Worm (Caenorhabditis elegans) whole organism, L3 larva: ENCODE results near the gene ccnk-1.

Experiments used
- ama-1 ChIP-seq: fragments of 150-350 bp; optimal IDR thresholded peaks from 2 replicates; lab custom pipeline; 2018
- ceh-16 ChIP-seq: sonication (generic microtip); optimal IDR thresholded peaks from 2 replicates; lab custom pipeline; 2017; ENCODE audit warnings: missing biosample characterization, missing genetic modification characterization
- elt-2 ChIP-seq: sonication (generic microtip); optimal IDR thresholded peaks from 2 replicates; lab custom pipeline; 2016; ENCODE audit warnings: missing genetic modification reagents, mild to moderate bottlenecking, missing genetic modification characterization, missing compliant biosample characterization
- elt-3 ChIP-seq, 3 experiments: fragments of 150-350 bp in 1 of 3; sonication (generic microtip) in 2 of 3; optimal IDR thresholded peaks; 2 replicates in 2 of 3; 4 replicates in 1 of 3; lab custom pipeline; 2014 to 2017; ENCODE audit warnings: missing biosample characterization in 3 of 3, missing genetic modification characterization in 3 of 3
- nhr-11 ChIP-seq: fragments of 150-350 bp; optimal IDR thresholded peaks from 2 replicates; lab custom pipeline; 2014; ENCODE audit warnings: missing biosample characterization, missing genetic modification characterization
- pha-4 ChIP-seq: fragments of 150-350 bp; optimal IDR thresholded peaks from 2 replicates; lab custom pipeline; 2014; ENCODE audit warnings: missing biosample characterization, missing genetic modification reagents, missing genetic modification characterization
- pqm-1 ChIP-seq: fragments of 150-350 bp; optimal IDR thresholded peaks from 2 replicates; lab custom pipeline; 2017; ENCODE audit warnings: missing biosample characterization, missing genetic modification characterization, inconsistent platforms
- skn-1 ChIP-seq: fragments of 150-350 bp; optimal IDR thresholded peaks from 2 replicates; lab custom pipeline; 2014; ENCODE audit warnings: missing biosample characterization, missing genetic modification characterization
- tbx-2 ChIP-seq: sonication (generic microtip); optimal IDR thresholded peaks from 2 replicates; lab custom pipeline; 2016; ENCODE audit warnings: mild to moderate bottlenecking, missing genetic modification characterization, missing compliant biosample characterization
- unc-62 ChIP-seq: fragments of 150-350 bp; sonication (generic microtip); optimal IDR thresholded peaks from 4 replicates; lab custom pipeline; 2014; ENCODE audit warnings: missing biosample characterization, missing genetic modification reagents, missing genetic modification characterization
- ztf-11 ChIP-seq: fragments of 150-350 bp; optimal IDR thresholded peaks from 2 replicates; lab custom pipeline; 2014; ENCODE audit warnings: missing biosample characterization, missing genetic modification characterization

- TF ChIP-seq elt-3 (tag; optimal IDR thresholded peaks at IDR 0.05; lab: Kevin White, UChicago) (no peak), elt-2 (tag; lab: Kevin White, UChicago) (no peak), tbx-2 (tag; lab: Kevin White, UChicago) (no peak), pha-4 (tag; lab: Kevin White, UChicago) (no peak), ceh-16 (tag; lab: Kevin White, UChicago) (no peak), ama-1 (no peak), ztf-11 (tag; lab: Kevin White, UChicago) (no peak), skn-1 (tag; lab: Kevin White, UChicago) (no peak), pqm-1 (no peak), nhr-11 (tag; lab: Kevin White, UChicago) (no peak), unc-62 (GFP tag; lab: Kevin White, UChicago) (no peak)
These were observed 32.7 kb upstream of the ccnk-1 start, which contains the start of gene gar-3 for ce11 chrV:14579619-14580018.
